Fruit fly (Drosophila melanogaster) whole organism, embryonic: Measurements from ENCODE around the gene CG34288.

Source experiments
- B-H2 ChIP-seq: fragments of 200-800 bp; sonication (Bioruptor generic); optimal IDR thresholded peaks from 2 replicates; lab custom pipeline; 2018; ENCODE audit warnings: missing biosample characterization, mild to moderate bottlenecking, missing genetic modification characterization
- Bteb2 ChIP-seq: fragments of 200-800 bp; sonication (Bioruptor generic); optimal IDR thresholded peaks from 2 replicates; lab custom pipeline; 2016; ENCODE audit warnings: missing biosample characterization, missing genetic modification characterization
- CG10321 ChIP-seq: fragments of 200-800 bp; sonication (Bioruptor generic); IDR thresholded peaks from 2 replicates; pipeline ENCODE4 v1.3.6; 2022; ENCODE audit warnings: missing biosample characterization, missing genetic modification characterization
- CG11093 ChIP-seq: fragments of 200-800 bp; sonication (Bioruptor generic); IDR thresholded peaks from 3 replicates; pipeline ENCODE4 v1.3.6; 2022; ENCODE audit warnings: missing biosample characterization, missing genetic modification characterization
- CG11504 ChIP-seq: fragments of 200-800 bp; sonication (Bioruptor generic); optimal IDR thresholded peaks from 3 replicates; lab custom pipeline; 2019; ENCODE audit warnings: missing biosample characterization, mild to moderate bottlenecking, missing genetic modification characterization, moderate library complexity
- CG11560 ChIP-seq: fragments of 200-800 bp; sonication (Bioruptor generic); IDR thresholded peaks from 3 replicates; pipeline ENCODE4 v1.3.6; 2022; ENCODE audit warnings: missing biosample characterization, missing genetic modification characterization
- CG12659 ChIP-seq: fragments of 200-800 bp; sonication (Bioruptor generic); optimal IDR thresholded peaks from 3 replicates; lab custom pipeline; 2017; ENCODE audit warnings: mild to moderate bottlenecking, missing biosample characterization, missing genetic modification reagents, missing genetic modification characterization
- CG13624 ChIP-seq: fragments of 200-800 bp; sonication (Bioruptor generic); optimal IDR thresholded peaks from 2 replicates; lab custom pipeline; 2016; ENCODE audit warnings: missing biosample characterization, missing genetic modification characterization
- CG14860 ChIP-seq: fragments of 200-800 bp; sonication (Bioruptor generic); IDR thresholded peaks from 3 replicates; pipeline ENCODE4 v1.3.6; 2022; ENCODE audit warnings: missing biosample characterization, missing genetic modification characterization; ENCODE audit not compliant: partially characterized antibody
- CG15601 ChIP-seq: fragments of 200-800 bp; sonication (Bioruptor generic); optimal IDR thresholded peaks from 3 replicates; lab custom pipeline; 2019; ENCODE audit warnings: missing biosample characterization, mild to moderate bottlenecking, missing genetic modification characterization, moderate library complexity
- CG17186 ChIP-seq: fragments of 200-800 bp; sonication (Bioruptor generic); optimal IDR thresholded peaks from 3 replicates; lab custom pipeline; 2017; ENCODE audit warnings: missing biosample characterization, missing genetic modification reagents, missing genetic modification characterization
- CG17912 ChIP-seq: fragments of 200-800 bp; sonication (Bioruptor generic); optimal IDR thresholded peaks from 2 replicates; lab custom pipeline; 2018; ENCODE audit warnings: missing biosample characterization, mild to moderate bottlenecking, missing genetic modification characterization
- CG18476 ChIP-seq: fragments of 200-800 bp; sonication (Bioruptor generic); optimal IDR thresholded peaks from 2 replicates; lab custom pipeline; 2016; ENCODE audit warnings: missing biosample characterization, mild to moderate bottlenecking, missing genetic modification characterization
- CG18619 ChIP-seq: fragments of 200-800 bp; sonication (Bioruptor generic); optimal IDR thresholded peaks from 3 replicates; lab custom pipeline; 2017; ENCODE audit warnings: missing biosample characterization, mild to moderate bottlenecking, missing genetic modification characterization
- CG31365 ChIP-seq: fragments of 200-800 bp; sonication (Bioruptor generic); optimal IDR thresholded peaks from 2 replicates; lab custom pipeline; 2018; ENCODE audit warnings: missing biosample characterization, mild to moderate bottlenecking, missing genetic modification characterization
- CG32532 ChIP-seq: fragments of 200-800 bp; sonication (Bioruptor generic); IDR thresholded peaks from 2 replicates; pipeline ENCODE4 v1.3.6; 2022; ENCODE audit warnings: missing biosample characterization, missing genetic modification characterization
- CG34224 ChIP-seq: fragments of 200-800 bp; sonication (Bioruptor generic); IDR thresholded peaks from 3 replicates; pipeline ENCODE4 v1.3.6; 2022; ENCODE audit warnings: missing biosample characterization, missing genetic modification characterization; ENCODE audit not compliant: partially characterized antibody
- CG3995 ChIP-seq: fragments of 200-800 bp; sonication (Bioruptor generic); optimal IDR thresholded peaks from 3 replicates; lab custom pipeline; 2016; ENCODE audit warnings: missing biosample characterization, missing genetic modification characterization
- CG4617 ChIP-seq: fragments of 200-800 bp; sonication (Bioruptor generic); optimal IDR thresholded peaks from 3 replicates; lab custom pipeline; 2016; ENCODE audit warnings: missing biosample characterization, missing genetic modification characterization, borderline replicate concordance
- CG6654 ChIP-seq: fragments of 200-800 bp; sonication (Bioruptor generic); optimal IDR thresholded peaks from 2 replicates; lab custom pipeline; 2017; ENCODE audit warnings: missing biosample characterization, mild to moderate bottlenecking, missing genetic modification characterization
- CG6689 ChIP-seq: fragments of 200-800 bp; sonication (Bioruptor generic); IDR thresholded peaks from 2 replicates; pipeline ENCODE4 v1.3.6; 2022; ENCODE audit warnings: missing biosample characterization, missing genetic modification characterization
- CG7357 ChIP-seq: fragments of 200-800 bp; sonication (Bioruptor generic); IDR thresholded peaks from 3 replicates; pipeline ENCODE4 v1.3.6; 2022; ENCODE audit warnings: missing biosample characterization, missing genetic modification characterization
- CG7786 ChIP-seq: fragments of 200-800 bp; sonication (Bioruptor generic); optimal IDR thresholded peaks from 2 replicates; lab custom pipeline; 2016; ENCODE audit warnings: missing biosample characterization, missing genetic modification characterization
- CG7928 ChIP-seq: fragments of 200-800 bp; sonication (Bioruptor generic); optimal IDR thresholded peaks from 2 replicates; lab custom pipeline; 2017; ENCODE audit warnings: missing biosample characterization, mild to moderate bottlenecking, missing genetic modification characterization
- CG9932 ChIP-seq: fragments of 200-800 bp; sonication (Bioruptor generic); IDR thresholded peaks from 2 replicates; pipeline ENCODE4 v1.3.6; 2022; ENCODE audit warnings: missing biosample characterization, missing genetic modification characterization
- Dp ChIP-seq: fragments of 200-800 bp; sonication (Bioruptor generic); optimal IDR thresholded peaks from 2 replicates; lab custom pipeline; 2018; ENCODE audit warnings: missing biosample characterization, mild to moderate bottlenecking, missing genetic modification characterization, moderate library complexity
- Eip74EF ChIP-seq, 2 experiments: fragments of 200-800 bp in 1 of 2; fragments of >200 bp in 1 of 2; sonication (Bioruptor generic) in 1 of 2; optimal IDR thresholded peaks; 2 replicates each; lab custom pipeline; 2017 to 2019; ENCODE audit warnings: missing biosample characterization in 2 of 2, missing genetic modification characterization in 2 of 2, mild to moderate bottlenecking in 1 of 2, moderate library complexity in 1 of 2
- Elba2 ChIP-seq: fragments of 200-800 bp; sonication (Bioruptor generic); optimal IDR thresholded peaks from 3 replicates; lab custom pipeline; 2016; ENCODE audit warnings: missing biosample characterization, missing genetic modification characterization
- Fer2 ChIP-seq: fragments of 200-800 bp; sonication (Bioruptor generic); optimal IDR thresholded peaks from 2 replicates; lab custom pipeline; 2018; ENCODE audit warnings: missing biosample characterization, mild to moderate bottlenecking, missing genetic modification characterization, moderate library complexity
- Lim3 ChIP-seq: fragments of 200-800 bp; sonication (Bioruptor generic); IDR thresholded peaks from 2 replicates; pipeline ENCODE4 v1.3.6; 2022; ENCODE audit warnings: missing biosample characterization, missing genetic modification characterization
- Neu2 ChIP-seq: fragments of 200-800 bp; sonication (Bioruptor generic); optimal IDR thresholded peaks from 3 replicates; lab custom pipeline; 2016; ENCODE audit warnings: missing biosample characterization, missing genetic modification characterization, borderline replicate concordance
- Nf-YA ChIP-seq: fragments of 200-800 bp; sonication (Bioruptor generic); IDR thresholded peaks from 2 replicates; pipeline ENCODE4 v1.3.6; 2022; ENCODE audit warnings: missing biosample characterization, missing genetic modification characterization
- Nf-YB ChIP-seq: fragments of 200-800 bp; sonication (Bioruptor generic); optimal IDR thresholded peaks from 3 replicates; lab custom pipeline; 2019; ENCODE audit warnings: missing biosample characterization, mild to moderate bottlenecking, missing genetic modification characterization, moderate library complexity
- Six4 ChIP-seq: fragments of 200-800 bp; sonication (Bioruptor generic); optimal IDR thresholded peaks from 2 replicates; lab custom pipeline; 2016; ENCODE audit warnings: missing biosample characterization, missing genetic modification characterization
- ase ChIP-seq: fragments of 200-800 bp; sonication (Bioruptor generic); IDR thresholded peaks from 3 replicates; pipeline ENCODE4 v1.3.6; 2022; ENCODE audit warnings: missing biosample characterization, missing genetic modification characterization
- chinmo ChIP-seq: fragments of 200-800 bp; sonication (Bioruptor generic); IDR thresholded peaks from 4 replicates; pipeline ENCODE4 v1.3.6; 2022; ENCODE audit warnings: missing biosample characterization, missing genetic modification characterization; ENCODE audit not compliant: partially characterized antibody
- fd96Cb ChIP-seq: fragments of 200-800 bp; sonication (Bioruptor generic); optimal IDR thresholded peaks from 2 replicates; lab custom pipeline; 2018; ENCODE audit warnings: missing biosample characterization, mild to moderate bottlenecking, missing genetic modification characterization, moderate library complexity
- gcm2 ChIP-seq: fragments of 200-800 bp; sonication (Bioruptor generic); optimal IDR thresholded peaks from 2 replicates; lab custom pipeline; 2016; ENCODE audit warnings: missing biosample characterization, missing genetic modification characterization
- gfzf ChIP-seq: fragments of 200-800 bp; sonication (Bioruptor generic); optimal IDR thresholded peaks from 2 replicates; lab custom pipeline; 2016; ENCODE audit warnings: missing biosample characterization, mild to moderate bottlenecking, missing genetic modification characterization, moderate library complexity
- hb ChIP-seq: fragments of 200-800 bp; sonication (Bioruptor generic); IDR thresholded peaks from 3 replicates; pipeline ENCODE4 v1.3.6; 2022; ENCODE audit warnings: missing biosample characterization, missing genetic modification characterization; ENCODE audit not compliant: partially characterized antibody
- knrl ChIP-seq: fragments of 200-800 bp; sonication (Bioruptor generic); IDR thresholded peaks from 3 replicates; pipeline ENCODE4 v1.3.6; 2022; ENCODE audit warnings: missing biosample characterization, missing genetic modification characterization; ENCODE audit not compliant: partially characterized antibody
- lov ChIP-seq, 2 experiments: fragments of 200-800 bp in 1 of 2; fragments of >200 bp in 1 of 2; sonication (Bioruptor generic) in 1 of 2; IDR thresholded peaks in 1 of 2; optimal IDR thresholded peaks in 1 of 2; 2 replicates in 1 of 2; 3 replicates in 1 of 2; pipeline versions ENCODE4 v1.3.6 to Lab custom; 2017 to 2022; ENCODE audit warnings: missing biosample characterization in 1 of 2, missing genetic modification characterization in 1 of 2
- mirr ChIP-seq: fragments of 200-800 bp; sonication (Bioruptor generic); optimal IDR thresholded peaks from 3 replicates; lab custom pipeline; 2018; ENCODE audit warnings: missing biosample characterization, mild to moderate bottlenecking, missing genetic modification characterization
- mld ChIP-seq: fragments of 200-800 bp; sonication (Bioruptor generic); IDR thresholded peaks from 3 replicates; pipeline ENCODE4 v1.3.6; 2022; ENCODE audit warnings: missing biosample characterization, missing genetic modification characterization; ENCODE audit not compliant: partially characterized antibody
- nmo ChIP-seq: fragments of 200-800 bp; sonication (Bioruptor generic); optimal IDR thresholded peaks from 2 replicates; lab custom pipeline; 2018; ENCODE audit warnings: missing biosample characterization, mild to moderate bottlenecking, missing genetic modification characterization, moderate library complexity
- onecut ChIP-seq: fragments of 200-800 bp; sonication (Bioruptor generic); IDR thresholded peaks from 2 replicates; pipeline ENCODE4 v1.3.6; 2022; ENCODE audit warnings: missing biosample characterization, missing genetic modification characterization
- rib ChIP-seq: fragments of 200-800 bp; sonication (Bioruptor generic); IDR thresholded peaks from 2 replicates; pipeline ENCODE4 v1.3.6; 2022; ENCODE audit warnings: missing biosample characterization, missing genetic modification characterization
- sob ChIP-seq: fragments of 200-800 bp; sonication (Bioruptor generic); IDR thresholded peaks from 2 replicates; pipeline ENCODE4 v1.3.6; 2022; ENCODE audit warnings: missing biosample characterization, missing genetic modification characterization
- vnd ChIP-seq: fragments of 200-800 bp; sonication (Bioruptor generic); IDR thresholded peaks from 3 replicates; pipeline ENCODE4 v1.3.6; 2022; ENCODE audit warnings: missing biosample characterization, missing genetic modification characterization; ENCODE audit not compliant: partially characterized antibody

CG34288 gene

DNA sequence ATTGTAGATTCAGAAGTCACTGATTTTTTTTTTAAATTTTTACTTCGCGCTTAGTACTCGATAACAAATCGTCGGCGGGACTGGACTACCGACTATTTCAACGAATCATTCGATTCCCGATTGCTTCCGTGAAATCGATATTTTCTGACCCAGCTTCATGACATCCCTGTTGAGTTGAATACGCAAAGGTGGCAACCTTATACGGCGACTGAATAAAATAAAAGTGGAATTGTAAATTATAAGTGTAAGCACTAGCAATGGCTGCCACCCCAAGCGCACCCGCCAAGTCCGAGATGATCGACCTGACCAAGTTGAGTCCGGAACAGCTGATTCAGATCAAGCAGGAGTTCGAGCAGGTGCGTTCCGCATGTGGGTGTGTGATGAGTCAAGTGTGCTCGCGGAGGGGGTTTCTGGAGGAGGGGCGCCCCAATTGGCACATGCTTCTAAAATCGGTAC, 40.0 kb upstream of the CG34288 start, which contains the start of gene Pfdn5:
Pfdn5 (plus strand) TSS at position 3 of the 456 bp plus-strand sequence.
- TF ChIP-seq CG12659 (GFP tag; lab: Kevin White, UChicago) (peak; percentile 72), B-H2 (GFP tag; lab: Kevin White, UChicago) (peak; percentile 38), CG18619 (GFP tag; lab: Kevin White, UChicago) (no peak), CG10321 (GFP tag; lab: Robert Waterston, UW) (0 out of 2 replicates have a peak, but pooled peaks have one; percentile 9), Six4 (GFP tag; lab: Kevin White, UChicago) (no peak), CG31365 (no peak), knrl (GFP tag; lab: Robert Waterston, UW) (peak; percentile 70), CG17186 (GFP tag; lab: Kevin White, UChicago) (peak; percentile 4), CG11504 (tag; lab: Kevin White, UChicago) (no peak), CG3995 (GFP tag; lab: Kevin White, UChicago) (peak; percentile 48), Nf-YB (GFP tag; lab: Kevin White, UChicago) (no peak), Bteb2 (peak; percentile 7), CG17912 (GFP tag; lab: Kevin White, UChicago) (no peak), fd96Cb (tag; lab: Kevin White, UChicago) (no peak), vnd (GFP tag; lab: Robert Waterston, UW) (peak; percentile 79), CG15601 (tag; lab: Kevin White, UChicago) (peak; percentile 99), hb (GFP tag; lab: Robert Waterston, UW) (peak; percentile 86), Dp (GFP tag; lab: Kevin White, UChicago) (peak; percentile 93), ase (GFP tag; lab: Robert Waterston, UW) (no peak), rib (GFP tag; lab: Robert Waterston, UW) (0 out of 2 replicates have a peak, but pooled peaks have one; percentile 37), mirr (no peak), CG9932 (no peak), lov (optimal IDR thresholded peaks at IDR 0.05; lab: Kevin White, UChicago) (no peak), lov (GFP tag; IDR thresholded peaks at IDR 0.05; lab: Robert Waterston, UW) (no peak), CG13624 (GFP tag; lab: Kevin White, UChicago) (peak; percentile 38), gfzf (GFP tag; lab: Kevin White, UChicago) (peak; percentile 38), nmo (GFP tag; lab: Kevin White, UChicago) (no peak), CG14860 (GFP tag; lab: Robert Waterston, UW) (peak; percentile 88), Nf-YA (no peak), CG6654 (GFP tag; lab: Kevin White, UChicago) (no peak), CG11560 (tag; lab: Robert Waterston, UW) (peak; percentile 99), CG7357 (GFP tag; lab: Robert Waterston, UW) (no peak), gcm2 (GFP tag; lab: Kevin White, UChicago) (no peak), Neu2 (GFP tag; lab: Kevin White, UChicago) (no peak), CG7928 (GFP tag; lab: Kevin White, UChicago) (peak; percentile 53), CG4617 (GFP tag; lab: Kevin White, UChicago) (peak; percentile 94), CG32532 (GFP tag; lab: Robert Waterston, UW) (no peak), Fer2 (no peak), Elba2 (GFP tag; lab: Kevin White, UChicago) (peak; percentile 32), CG7786 (GFP tag; lab: Kevin White, UChicago) (no peak), mld (GFP tag; lab: Robert Waterston, UW) (peak; percentile 87), CG11093 (GFP tag; lab: Robert Waterston, UW) (no peak), sob (GFP tag; lab: Robert Waterston, UW) (no peak), CG6689 (no peak), CG18476 (GFP tag; lab: Kevin White, UChicago) (no peak), CG34224 (GFP tag; lab: Robert Waterston, UW) (peak; percentile 88), Lim3 (GFP tag; lab: Robert Waterston, UW) (no peak), chinmo (GFP tag; lab: Robert Waterston, UW) (0 out of 4 replicates have a peak, but pooled peaks have one; percentile 56), onecut (no peak), Eip74EF (GFP tag; optimal IDR thresholded peaks at IDR 0.05; lab: Kevin White, UChicago) (no peak)
